Worm (Caenorhabditis elegans) whole organism, young adult: ENCODE measurements around the gene C34B4.5.
"Not testable (repeated sequence)": the region's sequence is repeated elsewhere in the genome, so short reads cannot be mapped to it uniquely, and the experiment has no call there.

Experiments used
- C17E4.6 ChIP-seq: fragments of 200-800 bp; sonication (Bioruptor generic); IDR thresholded peaks from 2 replicates; pipeline ENCODE4 v1.3.6; 2022; ENCODE audit warnings: missing genetic modification reagents, missing genetic modification characterization, missing compliant biosample characterization
- F10E7.11 ChIP-seq: sonication (generic microtip); optimal IDR thresholded peaks from 2 replicates; lab custom pipeline; 2017; ENCODE audit warnings: mild to moderate bottlenecking, missing genetic modification characterization, moderate library complexity, missing compliant biosample characterization
- F39B2.1 ChIP-seq: fragments of 200-800 bp; sonication (Bioruptor generic); IDR thresholded peaks from 2 replicates; pipeline ENCODE4 v1.3.6; 2022; ENCODE audit warnings: missing genetic modification reagents, missing genetic modification characterization, missing compliant biosample characterization
- F49E8.2 ChIP-seq: sonication (generic microtip); optimal IDR thresholded peaks from 3 replicates; lab custom pipeline; 2017; ENCODE audit warnings: missing genetic modification characterization, mild to moderate bottlenecking, missing compliant biosample characterization, antibody characterized with exemption, moderate library complexity; ENCODE audit not compliant: insufficient read depth
- F57A8.1 ChIP-seq: fragments of 200-800 bp; sonication (Bioruptor generic); optimal IDR thresholded peaks from 2 replicates; lab custom pipeline; 2018; ENCODE audit warnings: mild to moderate bottlenecking, missing genetic modification characterization, moderate library complexity, missing compliant biosample characterization
- K12H6.12 ChIP-seq: fragments of 200-800 bp; sonication (Bioruptor generic); optimal IDR thresholded peaks from 2 replicates; lab custom pipeline; 2018; ENCODE audit warnings: mild to moderate bottlenecking, missing genetic modification characterization, missing compliant biosample characterization
- Y53G8AR.9 ChIP-seq: fragments of 200-800 bp; sonication (Bioruptor generic); conservative IDR thresholded peaks from 2 replicates; pipeline ENCODE4 v1.3.6; 2022; ENCODE audit warnings: missing genetic modification reagents, missing genetic modification characterization, missing compliant biosample characterization
- Y79H2A.3 ChIP-seq: fragments of 200-800 bp; sonication (Bioruptor generic); conservative IDR thresholded peaks from 2 replicates; pipeline ENCODE4 v1.3.6; 2022; ENCODE audit warnings: missing genetic modification reagents, missing genetic modification characterization, missing compliant biosample characterization
- ZK185.1 ChIP-seq: sonication (generic microtip); optimal IDR thresholded peaks from 2 replicates; lab custom pipeline; 2016; ENCODE audit warnings: mild to moderate bottlenecking, missing genetic modification characterization, missing compliant biosample characterization; ENCODE audit not compliant: poor library complexity, severe bottlenecking
- athp-1 ChIP-seq: sonication (generic microtip); optimal IDR thresholded peaks from 2 replicates; lab custom pipeline; 2017; ENCODE audit warnings: mild to moderate bottlenecking, missing genetic modification characterization, missing compliant biosample characterization
- attf-6 ChIP-seq: fragments of 200-800 bp; sonication (Bioruptor generic); IDR thresholded peaks from 2 replicates; pipeline ENCODE4 v1.3.6; 2022; ENCODE audit warnings: missing genetic modification reagents, missing genetic modification characterization, missing compliant biosample characterization
- ceh-58 ChIP-seq: fragments of 200-800 bp; sonication (Bioruptor generic); IDR thresholded peaks from 2 replicates; pipeline ENCODE4 v1.3.6; 2022; ENCODE audit warnings: missing genetic modification characterization, missing compliant biosample characterization
- ceh-79 ChIP-seq: sonication (generic microtip); optimal IDR thresholded peaks from 2 replicates; lab custom pipeline; 2017; ENCODE audit warnings: mild to moderate bottlenecking, missing genetic modification characterization, missing compliant biosample characterization
- dpff-1 ChIP-seq: sonication (generic microtip); optimal IDR thresholded peaks from 2 replicates; lab custom pipeline; 2017; ENCODE audit warnings: mild to moderate bottlenecking, missing genetic modification characterization, missing compliant biosample characterization
- dpl-1 ChIP-seq: fragments of 150-350 bp; optimal IDR thresholded peaks from 2 replicates; lab custom pipeline; 2014; ENCODE audit warnings: missing biosample characterization, missing genetic modification reagents, missing genetic modification characterization
- egl-44 ChIP-seq: fragments of 200-800 bp; sonication (Bioruptor generic); IDR thresholded peaks from 2 replicates; pipeline ENCODE4 v1.3.6; 2022; ENCODE audit warnings: missing genetic modification reagents, missing genetic modification characterization, missing compliant biosample characterization
- hlh-12 ChIP-seq: sonication (generic microtip); optimal IDR thresholded peaks from 2 replicates; lab custom pipeline; 2016; ENCODE audit warnings: missing genetic modification characterization, missing compliant biosample characterization
- hmg-20 ChIP-seq: fragments of 200-800 bp; sonication (Bioruptor generic); IDR thresholded peaks from 2 replicates; pipeline ENCODE4 v1.3.6; 2022; ENCODE audit warnings: missing genetic modification reagents, missing genetic modification characterization, missing compliant biosample characterization
- hsf-1 ChIP-seq: fragments of 200-800 bp; sonication (Bioruptor generic); IDR thresholded peaks from 2 replicates; pipeline ENCODE4 v1.3.6; 2022; ENCODE audit warnings: missing genetic modification reagents, missing genetic modification characterization, missing compliant biosample characterization
- lsy-27 ChIP-seq: sonication (generic microtip); optimal IDR thresholded peaks from 2 replicates; lab custom pipeline; 2017; ENCODE audit warnings: missing genetic modification characterization, mild to moderate bottlenecking, missing compliant biosample characterization, antibody characterized with exemption, missing genotype, borderline replicate concordance; ENCODE audit not compliant: insufficient read depth
- mcd-1 ChIP-seq: fragments of 200-800 bp; sonication (Bioruptor generic); IDR thresholded peaks from 2 replicates; pipeline ENCODE4 v1.3.6; 2022; ENCODE audit warnings: missing genetic modification reagents, missing genetic modification characterization, missing compliant biosample characterization
- nhr-120 ChIP-seq: fragments of 200-800 bp; sonication (Bioruptor generic); IDR thresholded peaks from 2 replicates; pipeline ENCODE4 v1.3.6; 2022; ENCODE audit warnings: missing genetic modification characterization, missing compliant biosample characterization
- nhr-27 ChIP-seq: fragments of 200-800 bp; sonication (Bioruptor generic); optimal IDR thresholded peaks from 2 replicates; lab custom pipeline; 2018; ENCODE audit warnings: mild to moderate bottlenecking, missing genetic modification characterization, moderate library complexity, missing compliant biosample characterization
- nhr-80 ChIP-seq: sonication (generic microtip); optimal IDR thresholded peaks from 2 replicates; lab custom pipeline; 2016; ENCODE audit warnings: missing genetic modification characterization, missing compliant biosample characterization
- nhr-90 ChIP-seq: sonication (generic microtip); optimal IDR thresholded peaks from 2 replicates; lab custom pipeline; 2016; ENCODE audit warnings: missing genotype, mild to moderate bottlenecking, missing genetic modification characterization, missing compliant biosample characterization
- pha-4 ChIP-seq: fragments of 150-350 bp; sonication (generic microtip); optimal IDR thresholded peaks from 2 replicates; lab custom pipeline; 2014; ENCODE audit warnings: missing biosample characterization, missing genetic modification reagents, missing genetic modification characterization
- rpc-1 ChIP-seq, 2 experiments: fragments of 150-350 bp in 1 of 2; sonication (generic microtip) in 1 of 2; optimal IDR thresholded peaks; 2 replicates each; lab custom pipeline; 2014 to 2018; ENCODE audit warnings: missing biosample characterization in 1 of 2, missing genetic modification characterization in 1 of 2, missing genetic modification reagents in 1 of 2, missing genotype in 1 of 2
- sptf-2 ChIP-seq: fragments of 200-800 bp; sonication (Bioruptor generic); optimal IDR thresholded peaks from 2 replicates; lab custom pipeline; 2018; ENCODE audit warnings: mild to moderate bottlenecking, missing genetic modification characterization, missing compliant biosample characterization
- tbp1 ChIP-seq: fragments of 200-800 bp; sonication (Bioruptor generic); optimal IDR thresholded peaks from 2 replicates; lab custom pipeline; 2018; ENCODE audit warnings: mild to moderate bottlenecking, missing genetic modification characterization, missing compliant biosample characterization
- unc-62 ChIP-seq: fragments of 150-350 bp; optimal IDR thresholded peaks from 2 replicates; lab custom pipeline; 2014; ENCODE audit warnings: missing biosample characterization, missing genetic modification reagents, missing genetic modification characterization
- zfh-2 ChIP-seq: fragments of 200-800 bp; sonication (Bioruptor generic); conservative IDR thresholded peaks from 2 replicates; pipeline ENCODE4 v1.3.6; 2022; ENCODE audit warnings: missing genetic modification reagents, missing genetic modification characterization, missing compliant biosample characterization
- ztf-25 ChIP-seq: fragments of 200-800 bp; sonication (Bioruptor generic); IDR thresholded peaks from 2 replicates; pipeline ENCODE4 v1.3.6; 2022; ENCODE audit warnings: missing genetic modification reagents, missing genetic modification characterization, missing compliant biosample characterization
- ztf-6 ChIP-seq: fragments of 200-800 bp; sonication (Bioruptor generic); IDR thresholded peaks from 2 replicates; pipeline ENCODE4 v1.3.6; 2022; ENCODE audit warnings: missing genetic modification reagents, missing genetic modification characterization, missing compliant biosample characterization

Gene C34B4.5

ce11 chrV:13131487-13131886 lies 35.7 kb downstream of the C34B4.5 start (continued):
- no peak for TF ChIP-seq ZK185.1 (tag; lab: Kevin White, UChicago)

- TF ChIP-seq unc-62, result no peak
- no peak for TF ChIP-seq Y79H2A.3 (GFP tag; lab: Robert Waterston, UW)
- no peak for TF ChIP-seq dpl-1 (GFP tag; lab: Kevin White, UChicago)
- no peak for TF ChIP-seq egl-44 (GFP tag; lab: Robert Waterston, UW)
- no peak for TF ChIP-seq athp-1 (tag; lab: Kevin White, UChicago)
- TF ChIP-seq sptf-2 (GFP tag; lab: Kevin White, UChicago), result no peak
- no peak for TF ChIP-seq lsy-27 (tag; lab: Kevin White, UChicago)
- no peak for TF ChIP-seq F49E8.2 (tag; lab: Kevin White, UChicago)
- no peak for TF ChIP-seq C17E4.6 (GFP tag; lab: Robert Waterston, UW)
- TF ChIP-seq mcd-1 (GFP tag; lab: Robert Waterston, UW), result no peak
- TF ChIP-seq ceh-58 (GFP tag; lab: Robert Waterston, UW), result no peak
- no peak for TF ChIP-seq nhr-27 (tag; lab: Kevin White, UChicago)
- TF ChIP-seq hlh-12, result no peak
- no peak for TF ChIP-seq rpc-1 (optimal IDR thresholded peaks at IDR 0.05; lab: Kevin White, UChicago)
- TF ChIP-seq rpc-1 (tag; optimal IDR thresholded peaks at IDR 0.05; lab: Kevin White, UChicago), result no peak
- TF ChIP-seq ceh-79, result no peak
- TF ChIP-seq hmg-20 (GFP tag; lab: Robert Waterston, UW), result no peak
- TF ChIP-seq ztf-6 (GFP tag; lab: Robert Waterston, UW), result no peak
- TF ChIP-seq nhr-120 (GFP tag; lab: Robert Waterston, UW), result no peak
Observed at ce11 chrV:13133380-13133779, 37.6 kb downstream of the C34B4.5 start, which contains the start of gene B0365.9. B0365.9 (minus strand) TSS chrV:13133565.

- not testable (repeated sequence) for TF ChIP-seq sptf-2 (GFP tag; lab: Kevin White, UChicago); hsf-1 (GFP tag; lab: Robert Waterston, UW); ztf-25 (GFP tag; lab: Robert Waterston, UW)
Observed at ce11 chrV:13134786-13135185, 39.0 kb downstream of the C34B4.5 start, which contains the start of gene clec-225. clec-225 (minus strand) TSS chrV:13134886.

ce11 chrV:13137955-13138354 lies 42.2 kb downstream of the C34B4.5 start, which contains the start of gene clec-41:
clec-41 (minus strand) TSS chrV:13138101.
- TF ChIP-seq attf-6, result no peak
- no peak for TF ChIP-seq F10E7.11
- peak; percentile 81 for TF ChIP-seq nhr-80
- TF ChIP-seq F57A8.1 (GFP tag; lab: Kevin White, UChicago), result no peak
- no peak for TF ChIP-seq nhr-90

- TF ChIP-seq zfh-2 (GFP tag; lab: Robert Waterston, UW), result no peak
- TF ChIP-seq tbp1 (GFP tag; lab: Kevin White, UChicago), result no peak
- TF ChIP-seq ceh-79, result no peak
- TF ChIP-seq Y53G8AR.9, result no peak
- no peak for TF ChIP-seq F39B2.1 (GFP tag; lab: Robert Waterston, UW)
- TF ChIP-seq K12H6.12 (tag; lab: Kevin White, UChicago), result no peak
- TF ChIP-seq dpff-1 (tag; lab: Kevin White, UChicago), result no peak
- no peak for TF ChIP-seq pha-4 (tag; lab: Kevin White, UChicago)
- TF ChIP-seq, all 124 proteins: peak for 0
Observed at ce11 chrV:13138681-13139080, 42.9 kb downstream of the C34B4.5 start, which contains the start of gene dhc-3. dhc-3 (plus strand) TSS chrV:13138981.
